Worm (Caenorhabditis elegans): ENCODE data around the gene F14F7.7.

F14F7.7 gene

DNA sequence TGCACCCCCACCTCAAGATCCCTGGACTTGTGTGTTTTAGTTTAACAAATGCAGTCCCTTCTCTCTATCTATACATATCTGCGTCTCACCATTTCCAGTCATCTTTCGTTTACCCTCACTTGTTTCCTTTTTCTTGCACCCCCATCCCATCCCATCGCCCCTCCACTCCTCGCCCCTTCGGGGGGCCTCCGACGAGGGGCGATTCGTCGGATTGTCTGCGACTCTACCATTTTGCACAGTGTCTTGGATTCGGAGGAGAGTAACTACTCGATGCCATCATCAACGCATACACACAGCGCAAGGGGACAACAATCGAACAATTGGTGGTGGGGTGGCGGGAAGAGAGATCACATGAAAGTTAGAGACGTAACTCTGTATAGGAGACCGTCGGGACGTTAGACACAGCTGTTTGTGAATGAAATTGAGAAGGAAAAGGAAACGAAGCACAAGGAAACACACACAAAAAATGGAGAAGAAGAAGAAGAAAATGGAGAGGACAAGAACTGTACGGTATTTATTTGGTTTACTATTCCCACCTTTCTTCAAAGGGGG, 31.8 kb downstream of the F14F7.7 start (continued):
- peak; percentile 7 for TF ChIP-seq hlh-13 (GFP tag; optimal IDR thresholded peaks at IDR 0.05)
- TF ChIP-seq ttx-3 (tag; optimal IDR thresholded peaks at IDR 0.05), result peak; percentile 37
- TF ChIP-seq pax-1 (tag; optimal IDR thresholded peaks at IDR 0.05), result no peak
- TF ChIP-seq nhr-232 (tag; optimal IDR thresholded peaks at IDR 0.05), result peak; percentile 35
- TF ChIP-seq elt-4 (tag; optimal IDR thresholded peaks at IDR 0.05), result no peak
- TF ChIP-seq lim-6 (tag; optimal IDR thresholded peaks at IDR 0.05), result peak; percentile 54
- peak; percentile 51 for TF ChIP-seq hlh-15 (tag; optimal IDR thresholded peaks at IDR 0.05)
- TF ChIP-seq C08G9.2 (tag; optimal IDR thresholded peaks at IDR 0.05), result peak; percentile 64
- peak; percentile 31 for TF ChIP-seq lin-11 (tag; optimal IDR thresholded peaks at IDR 0.05)
- TF ChIP-seq pha-4 (tag; optimal IDR thresholded peaks at IDR 0.05), result no peak
- peak; percentile 96 for TF ChIP-seq ceh-34 (tag; optimal IDR thresholded peaks at IDR 0.05)
- no peak for TF ChIP-seq nhr-11 (tag; optimal IDR thresholded peaks at IDR 0.05)
- peak; percentile 68 for TF ChIP-seq ahr-1 (tag; optimal IDR thresholded peaks at IDR 0.05)
- TF ChIP-seq unc-3 (GFP tag; conservative IDR thresholded peaks at IDR 0.05), result no peak
- peak; percentile 79 for TF ChIP-seq unc-3 (tag; optimal IDR thresholded peaks at IDR 0.05)
- peak; percentile 58 for TF ChIP-seq dve-1 (tag; optimal IDR thresholded peaks at IDR 0.05)
- peak; percentile 99 for TF ChIP-seq nfya-1 (tag; optimal IDR thresholded peaks at IDR 0.05)
- TF ChIP-seq sox-4 (tag; optimal IDR thresholded peaks at IDR 0.05), result no peak
- TF ChIP-seq ets-4 (tag; optimal IDR thresholded peaks at IDR 0.05), result peak; percentile 77
- peak; percentile 66 for TF ChIP-seq ama-1 (optimal IDR thresholded peaks at IDR 0.05)
- peak; percentile 97 for TF ChIP-seq tbx-2 (tag; optimal IDR thresholded peaks at IDR 0.05)
- TF ChIP-seq rnt-1 (tag; optimal IDR thresholded peaks at IDR 0.05), result peak; percentile 96
- peak; percentile 92 for TF ChIP-seq sox-2 (GFP tag; IDR thresholded peaks at IDR 0.05)
- peak; percentile 54 for TF ChIP-seq ceh-48 (tag; optimal IDR thresholded peaks at IDR 0.05)
- TF ChIP-seq unc-55 (GFP tag; optimal IDR thresholded peaks at IDR 0.05), result peak; percentile 96
- TF ChIP-seq odd-2 (tag; optimal IDR thresholded peaks at IDR 0.05), result peak; percentile 16
- TF ChIP-seq mec-3 (tag; optimal IDR thresholded peaks at IDR 0.05; ENCODE audit: borderline replicate concordance), result no peak
- no peak for TF ChIP-seq fkh-6 (tag; optimal IDR thresholded peaks at IDR 0.05)
- TF ChIP-seq gmeb-2 (tag; optimal IDR thresholded peaks at IDR 0.05), result no peak
- TF ChIP-seq che-1 (tag; optimal IDR thresholded peaks at IDR 0.05), result peak; percentile 61
- peak; percentile 63 for TF ChIP-seq pat-9 (tag; optimal IDR thresholded peaks at IDR 0.05)
- TF ChIP-seq unc-42 (tag; optimal IDR thresholded peaks at IDR 0.05), result peak; percentile 79
- TF ChIP-seq ceh-6 (GFP tag; optimal IDR thresholded peaks at IDR 0.05), result peak; percentile 67
- TF ChIP-seq ceh-2 (tag; optimal IDR thresholded peaks at IDR 0.05), result peak; percentile 86
- TF ChIP-seq npax-4 (tag; optimal IDR thresholded peaks at IDR 0.05), result no peak
- TF ChIP-seq ztf-16 (tag; optimal IDR thresholded peaks at IDR 0.05), result peak; percentile 2

DNA sequence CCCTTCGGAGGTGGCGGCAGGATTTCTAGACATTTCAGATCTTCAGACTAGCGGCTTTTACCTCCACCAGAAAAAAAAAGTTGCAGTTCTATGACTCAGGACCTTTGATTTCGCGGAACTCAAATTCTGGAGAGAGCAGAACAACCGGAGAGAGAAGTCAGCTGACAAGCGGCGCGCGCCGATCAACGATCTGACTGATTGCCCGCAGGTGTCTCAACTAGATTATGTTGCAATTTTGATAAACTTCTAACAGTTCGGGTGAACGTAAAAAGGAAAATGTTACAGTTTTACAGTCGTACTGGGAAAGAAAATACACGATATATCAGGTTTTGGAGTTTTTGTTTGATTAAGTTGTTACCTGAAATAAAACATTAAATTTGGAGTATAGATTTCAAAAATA, 32.3 kb downstream of the F14F7.7 start:
- TF ChIP-seq pqm-1 (tag; optimal IDR thresholded peaks at IDR 0.05), result no peak
- TF ChIP-seq C08G9.2 (tag; optimal IDR thresholded peaks at IDR 0.05), result no peak
- no peak for TF ChIP-seq ceh-19 (GFP tag; optimal IDR thresholded peaks at IDR 0.05)
- no peak for TF ChIP-seq zip-5 (tag; optimal IDR thresholded peaks at IDR 0.05)
- no peak for TF ChIP-seq unc-86 (tag; optimal IDR thresholded peaks at IDR 0.05)
- TF ChIP-seq F13H6.1 (tag; optimal IDR thresholded peaks at IDR 0.05), result no peak

Measured in whole organism, late embryonic.